Worm (Caenorhabditis elegans) whole organism, L1 larva: ENCODE measurements around the gene chil-23.

Experiments
- C04F5.9 ChIP-seq: sonication (generic microtip); optimal IDR thresholded peaks from 2 replicates; lab custom pipeline; 2016; ENCODE audit warnings: missing genetic modification characterization, missing compliant biosample characterization
- C16A3.4 ChIP-seq: fragments of 150-350 bp; optimal IDR thresholded peaks from 2 replicates; lab custom pipeline; 2014; ENCODE audit warnings: missing biosample characterization, missing genetic modification characterization
- C34B4.2 ChIP-seq: sonication (generic microtip); optimal IDR thresholded peaks from 2 replicates; lab custom pipeline; 2017; ENCODE audit warnings: mild to moderate bottlenecking, missing genetic modification characterization, missing compliant biosample characterization
- alr-1 ChIP-seq: fragments of 200-800 bp; sonication (Bioruptor generic); optimal IDR thresholded peaks from 2 replicates; lab custom pipeline; 2018; ENCODE audit warnings: borderline replicate concordance, mild to moderate bottlenecking, missing genetic modification characterization, missing compliant biosample characterization
- aly-2 ChIP-seq: fragments of 150-350 bp; optimal IDR thresholded peaks from 2 replicates; lab custom pipeline; 2014; ENCODE audit warnings: missing biosample characterization, missing genetic modification characterization
- ceh-8 ChIP-seq: fragments of 200-800 bp; sonication (Bioruptor generic); optimal IDR thresholded peaks from 2 replicates; lab custom pipeline; 2018; ENCODE audit warnings: mild to moderate bottlenecking, missing genetic modification characterization, moderate library complexity, missing compliant biosample characterization
- ceh-88 ChIP-seq: fragments of 200-800 bp; sonication (Bioruptor generic); IDR thresholded peaks from 2 replicates; pipeline ENCODE4 v1.3.6; 2022; ENCODE audit warnings: missing genetic modification characterization, missing compliant biosample characterization
- dpl-1 ChIP-seq, 3 experiments: fragments of 150-350 bp in 2 of 3; sonication (generic microtip) in 1 of 3; optimal IDR thresholded peaks; 2 replicates each; lab custom pipeline; 2014 to 2017; ENCODE audit warnings: missing biosample characterization in 3 of 3, missing genetic modification characterization in 3 of 3, missing genetic modification reagents in 3 of 3
- efl-1 ChIP-seq, 4 experiments: fragments of 150-350 bp; optimal IDR thresholded peaks in 3 of 4; peaks in 1 of 4; 1 replicate in 1 of 4; 2 replicates in 3 of 4; lab custom pipeline; 2014; ENCODE audit warnings: missing biosample characterization in 2 of 4, missing genetic modification characterization in 2 of 4, missing genetic modification reagents in 2 of 4
- efl-3 ChIP-seq: fragments of 200-800 bp; sonication (Bioruptor generic); optimal IDR thresholded peaks from 2 replicates; lab custom pipeline; 2018; ENCODE audit warnings: mild to moderate bottlenecking, missing genetic modification characterization, missing compliant biosample characterization
- egl-13 ChIP-seq: sonication (generic microtip); optimal IDR thresholded peaks from 2 replicates; lab custom pipeline; 2016; ENCODE audit warnings: missing genotype, missing genetic modification reagents, missing genetic modification characterization, missing compliant biosample characterization
- egl-27 ChIP-seq, 2 experiments: fragments of 150-350 bp in 1 of 2; sonication (generic microtip); optimal IDR thresholded peaks; 3 replicates each; lab custom pipeline; 2017 to 2018; ENCODE audit warnings: missing biosample characterization in 2 of 2, missing genetic modification characterization in 2 of 2, missing genetic modification reagents in 2 of 2
- elt-2 ChIP-seq: sonication (generic microtip); optimal IDR thresholded peaks from 2 replicates; lab custom pipeline; 2016; ENCODE audit warnings: missing genetic modification characterization, mild to moderate bottlenecking, inconsistent platforms, missing compliant biosample characterization, missing genetic modification reagents
- ets-5 ChIP-seq: fragments of 200-800 bp; sonication (Bioruptor generic); IDR thresholded peaks from 2 replicates; pipeline ENCODE4 v1.3.6; 2022; ENCODE audit warnings: missing genetic modification characterization, missing compliant biosample characterization
- fkh-8 ChIP-seq: sonication (generic microtip); optimal IDR thresholded peaks from 2 replicates; lab custom pipeline; 2016; ENCODE audit warnings: mild to moderate bottlenecking, missing genetic modification characterization, missing compliant biosample characterization
- grh-1 ChIP-seq: fragments of 200-800 bp; sonication (Bioruptor generic); IDR thresholded peaks from 2 replicates; pipeline ENCODE4 v1.3.6; 2022; ENCODE audit warnings: missing genetic modification reagents, missing genetic modification characterization, missing compliant biosample characterization
- hpl-2 ChIP-seq: fragments of 150-350 bp; optimal IDR thresholded peaks from 2 replicates; lab custom pipeline; 2014; ENCODE audit warnings: missing biosample characterization, missing genetic modification reagents, missing genetic modification characterization
- irx-1 ChIP-seq: sonication (generic microtip); optimal IDR thresholded peaks from 2 replicates; lab custom pipeline; 2016; ENCODE audit warnings: missing genetic modification characterization, missing compliant biosample characterization
- jun-1 ChIP-seq: fragments of 150-350 bp; optimal IDR thresholded peaks from 2 replicates; lab custom pipeline; 2014; ENCODE audit warnings: missing biosample characterization, missing genetic modification reagents, missing genetic modification characterization
- lin-13 ChIP-seq: fragments of 150-350 bp; optimal IDR thresholded peaks from 2 replicates; lab custom pipeline; 2014; ENCODE audit warnings: missing biosample characterization, missing genetic modification reagents, missing genetic modification characterization
- lin-14 ChIP-seq: fragments of 200-800 bp; sonication (Bioruptor generic); optimal IDR thresholded peaks from 2 replicates; lab custom pipeline; 2018; ENCODE audit warnings: mild to moderate bottlenecking, missing genetic modification characterization, moderate library complexity, missing compliant biosample characterization
- lin-35 ChIP-seq, 2 experiments: fragments of 150-350 bp; optimal IDR thresholded peaks; 2 replicates each; lab custom pipeline; 2014; ENCODE audit warnings: missing biosample characterization in 2 of 2, missing genetic modification characterization in 2 of 2, missing genetic modification reagents in 2 of 2
- lsy-2 ChIP-seq, 2 experiments: fragments of 150-350 bp; optimal IDR thresholded peaks; 2 replicates each; lab custom pipeline; 2014; ENCODE audit warnings: missing biosample characterization in 2 of 2, missing genetic modification characterization in 2 of 2
- mab-9 ChIP-seq: fragments of 200-800 bp; sonication (Bioruptor generic); IDR thresholded peaks from 2 replicates; pipeline ENCODE4 v1.3.6; 2022; ENCODE audit warnings: missing genetic modification reagents, missing genetic modification characterization, missing compliant biosample characterization
- mdl-1 ChIP-seq, 2 experiments: fragments of 150-350 bp; optimal IDR thresholded peaks; 2 replicates each; lab custom pipeline; 2014 to 2017; ENCODE audit warnings: missing biosample characterization in 2 of 2, missing genetic modification characterization in 2 of 2, inconsistent platforms in 1 of 2
- mef-2 ChIP-seq: fragments of 150-350 bp; optimal IDR thresholded peaks from 2 replicates; lab custom pipeline; 2014; ENCODE audit warnings: missing biosample characterization, missing genetic modification characterization
- mep-1 ChIP-seq: fragments of 150-350 bp; optimal IDR thresholded peaks from 2 replicates; lab custom pipeline; 2014; ENCODE audit warnings: missing biosample characterization, missing genetic modification characterization
- nhr-19 ChIP-seq: fragments of 200-800 bp; sonication (Bioruptor generic); conservative IDR thresholded peaks from 2 replicates; pipeline ENCODE4 v1.3.6; 2022; ENCODE audit warnings: missing genetic modification characterization, missing compliant biosample characterization
- nhr-20 ChIP-seq: sonication (generic microtip); optimal IDR thresholded peaks from 2 replicates; lab custom pipeline; 2016; ENCODE audit warnings: mild to moderate bottlenecking, missing genetic modification characterization, missing compliant biosample characterization
- nhr-47 ChIP-seq: sonication (generic microtip); optimal IDR thresholded peaks from 2 replicates; lab custom pipeline; 2016; ENCODE audit warnings: mild to moderate bottlenecking, missing genetic modification characterization, moderate library complexity, missing compliant biosample characterization
- nhr-71 ChIP-seq: sonication (generic microtip); optimal IDR thresholded peaks from 2 replicates; lab custom pipeline; 2016; ENCODE audit warnings: mild to moderate bottlenecking, missing genetic modification characterization, moderate library complexity, missing compliant biosample characterization
- nhr-77 ChIP-seq: fragments of 150-350 bp; optimal IDR thresholded peaks from 2 replicates; lab custom pipeline; 2014; ENCODE audit warnings: missing biosample characterization, missing genetic modification characterization
- nhr-90 ChIP-seq: sonication (generic microtip); optimal IDR thresholded peaks from 2 replicates; lab custom pipeline; 2016; ENCODE audit warnings: mild to moderate bottlenecking, missing genetic modification characterization, missing compliant biosample characterization; ENCODE audit not compliant: poor library complexity
- pag-3 ChIP-seq: sonication (generic microtip); optimal IDR thresholded peaks from 2 replicates; lab custom pipeline; 2017; ENCODE audit warnings: missing genetic modification characterization, mild to moderate bottlenecking, missing compliant biosample characterization, antibody characterized with exemption, borderline replicate concordance; ENCODE audit not compliant: insufficient read depth
- pax-3 ChIP-seq: fragments of 200-800 bp; sonication (Bioruptor generic); optimal IDR thresholded peaks from 2 replicates; lab custom pipeline; 2018; ENCODE audit warnings: mild to moderate bottlenecking, missing genetic modification characterization, moderate library complexity, missing compliant biosample characterization
- pqm-1 ChIP-seq: sonication (generic microtip); optimal IDR thresholded peaks from 3 replicates; lab custom pipeline; 2017; ENCODE audit warnings: missing biosample characterization, missing genetic modification characterization
- snu-23 ChIP-seq: sonication (generic microtip); optimal IDR thresholded peaks from 2 replicates; lab custom pipeline; 2016; ENCODE audit warnings: missing genetic modification characterization, missing compliant biosample characterization
- sox-4 ChIP-seq: sonication (generic microtip); optimal IDR thresholded peaks from 2 replicates; lab custom pipeline; 2016; ENCODE audit warnings: missing genetic modification characterization, missing compliant biosample characterization
- swsn-7 ChIP-seq: sonication (generic microtip); optimal IDR thresholded peaks from 2 replicates; lab custom pipeline; 2016; ENCODE audit warnings: missing genetic modification characterization, missing compliant biosample characterization
- tbx-2 ChIP-seq: sonication (generic microtip); optimal IDR thresholded peaks from 2 replicates; lab custom pipeline; 2016; ENCODE audit warnings: missing genetic modification characterization, missing compliant biosample characterization
- unc-30 ChIP-seq: sonication (generic microtip); optimal IDR thresholded peaks from 2 replicates; lab custom pipeline; 2017; ENCODE audit warnings: missing biosample characterization, missing genetic modification characterization
- unc-62 ChIP-seq: fragments of 150-350 bp; optimal IDR thresholded peaks from 2 replicates; lab custom pipeline; 2014; ENCODE audit warnings: missing biosample characterization, missing genetic modification reagents, missing genetic modification characterization
- zag-1 ChIP-seq: fragments of 150-350 bp; optimal IDR thresholded peaks from 2 replicates; lab custom pipeline; 2014; ENCODE audit warnings: missing biosample characterization, missing genetic modification characterization

Gene chil-23

DNA sequence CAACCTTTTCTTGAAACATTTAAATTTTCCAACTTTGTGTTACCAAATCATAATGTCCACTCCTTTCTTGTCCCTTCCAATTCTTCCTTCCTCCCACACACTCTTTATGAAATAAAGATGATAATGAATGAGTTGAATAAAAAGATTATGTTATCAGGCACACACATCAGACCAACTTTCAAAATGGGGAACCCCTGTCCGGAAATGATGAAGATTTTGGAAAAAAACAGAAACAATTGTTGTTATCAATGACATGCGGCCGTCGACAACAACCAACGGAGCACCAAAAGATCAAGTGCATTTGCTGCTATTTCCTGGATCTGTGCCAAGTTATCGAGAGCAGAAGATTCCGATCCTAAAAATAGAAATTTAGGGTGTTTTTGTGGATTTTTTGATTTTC is 14.9 kb upstream of the chil-23 start:
- TF ChIP-seq grh-1 (GFP tag; lab: Robert Waterston, UW) = no peak
- no peak for TF ChIP-seq snu-23 (GFP tag; lab: Kevin White, UChicago)
- no peak for TF ChIP-seq C16A3.4
- TF ChIP-seq pqm-1 = no peak
- TF ChIP-seq C04F5.9 = no peak
- no peak for TF ChIP-seq efl-1 (optimal IDR thresholded peaks at IDR 0.05; lab: Kevin White, UChicago)
- TF ChIP-seq efl-1 (GFP tag; optimal IDR thresholded peaks at IDR 0.05 in 1 of 2; lab: Kevin White, UChicago) = peak in 1 of 2 experiments; percentile 33
- TF ChIP-seq ceh-8 (GFP tag; lab: Kevin White, UChicago) = no peak
- TF ChIP-seq tbx-2 (tag; lab: Kevin White, UChicago) = no peak
- no peak for TF ChIP-seq nhr-47
- no peak for TF ChIP-seq sox-4 (tag; lab: Kevin White, UChicago)
- no peak for TF ChIP-seq efl-3 (GFP tag; lab: Kevin White, UChicago)
- TF ChIP-seq mdl-1 (tag; optimal IDR thresholded peaks at IDR 0.05; lab: Kevin White, UChicago) = no peak
- peak; percentile 41 for TF ChIP-seq elt-2 (tag; lab: Kevin White, UChicago)

DNA sequence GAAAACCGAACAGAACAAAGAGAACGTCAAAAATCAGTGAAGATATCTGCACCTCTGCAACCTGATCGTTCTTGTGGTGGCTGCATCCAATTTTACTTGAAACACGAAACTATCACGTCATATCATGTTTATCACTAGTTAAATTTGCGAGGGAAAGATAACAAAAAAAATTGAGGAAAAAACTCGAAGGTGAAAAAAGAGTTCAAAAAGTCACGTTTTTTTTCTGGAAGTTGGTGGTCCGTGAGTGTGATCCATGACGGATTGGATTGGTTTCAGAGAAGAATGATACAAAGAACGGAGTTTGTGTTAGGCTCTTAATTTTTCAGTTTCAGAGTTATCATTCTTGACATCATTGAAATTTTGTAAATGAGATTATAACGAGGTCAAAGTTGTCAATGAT is 14.1 kb upstream of the chil-23 start:
- TF ChIP-seq ets-5 = no peak
- TF ChIP-seq lin-35 (GFP tag; optimal IDR thresholded peaks at IDR 0.05; lab: Kevin White, UChicago) = no peak
- no peak for TF ChIP-seq irx-1
- no peak for TF ChIP-seq aly-2 (tag; lab: Kevin White, UChicago)
- TF ChIP-seq C16A3.4 = no peak
- TF ChIP-seq hpl-2 (GFP tag; lab: Kevin White, UChicago) = no peak
- no peak for TF ChIP-seq nhr-77 (tag; lab: Kevin White, UChicago)
- TF ChIP-seq C04F5.9 = no peak
- no peak for TF ChIP-seq unc-62 (GFP tag; lab: Kevin White, UChicago)
- TF ChIP-seq swsn-7 (tag; lab: Kevin White, UChicago) = no peak
- no peak for TF ChIP-seq mdl-1 (tag; optimal IDR thresholded peaks at IDR 0.05; lab: Kevin White, UChicago)
- TF ChIP-seq egl-27 (tag; optimal IDR thresholded peaks at IDR 0.05; lab: Kevin White, UChicago) = no peak
- no peak for TF ChIP-seq jun-1
- no peak for TF ChIP-seq nhr-90
- no peak for TF ChIP-seq lin-13
- TF ChIP-seq mep-1 (tag; lab: Kevin White, UChicago) = no peak
- no peak for TF ChIP-seq zag-1 (tag; lab: Kevin White, UChicago)

DNA sequence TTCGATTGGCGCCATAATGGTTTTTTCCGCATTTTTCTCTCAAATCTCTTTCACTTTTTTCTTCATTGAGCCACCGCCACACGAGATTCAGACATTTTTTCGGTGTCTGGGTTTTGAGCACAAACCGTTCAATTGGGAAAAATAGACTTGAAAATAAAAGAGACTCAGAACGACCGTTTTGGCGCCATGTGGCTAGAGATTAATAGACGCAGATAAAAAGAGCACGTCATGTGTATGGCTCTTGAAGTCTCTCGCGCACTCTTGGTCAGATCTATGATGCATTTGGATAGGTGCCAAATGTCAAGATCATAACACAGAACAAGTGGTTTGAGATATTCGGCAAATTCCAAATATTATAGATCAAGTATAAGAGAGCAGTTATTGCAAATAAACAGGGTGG is 13.0 kb upstream of the chil-23 start:
- peak; percentile 72 for TF ChIP-seq nhr-71 (tag; lab: Kevin White, UChicago)
- peak; percentile 66 for TF ChIP-seq nhr-77 (tag; lab: Kevin White, UChicago)
- peak in 1 of 2 experiments; percentile 18 for TF ChIP-seq efl-1 (optimal IDR thresholded peaks at IDR 0.05; lab: Kevin White, UChicago)
- no peak for TF ChIP-seq efl-1 (GFP tag; optimal IDR thresholded peaks at IDR 0.05 in 1 of 2; lab: Kevin White, UChicago)
- TF ChIP-seq mef-2 (tag; lab: Kevin White, UChicago) = no peak
- no peak for TF ChIP-seq pag-3 (tag; lab: Kevin White, UChicago)
- peak; percentile 28; the same call in 1 of the 2 replicates for TF ChIP-seq nhr-19 (GFP tag; lab: Robert Waterston, UW)
- peak in 1 of 2 experiments; percentile 14 for TF ChIP-seq mdl-1 (tag; optimal IDR thresholded peaks at IDR 0.05; lab: Kevin White, UChicago)
- no peak for TF ChIP-seq unc-30
- TF ChIP-seq egl-27 (tag; optimal IDR thresholded peaks at IDR 0.05; lab: Kevin White, UChicago) = peak in 1 of 2 experiments; percentile 30
- peak; percentile 60 for TF ChIP-seq lin-14 (GFP tag; lab: Kevin White, UChicago)
- peak; percentile 75 for TF ChIP-seq tbx-2 (tag; lab: Kevin White, UChicago)
- TF ChIP-seq dpl-1 (GFP tag; optimal IDR thresholded peaks at IDR 0.05; lab: Kevin White, UChicago) = peak in 1 of 3 experiments; percentile 2
- peak; percentile 42 for TF ChIP-seq nhr-20
- peak in 1 of 2 experiments; percentile 40 for TF ChIP-seq lsy-2 (tag; optimal IDR thresholded peaks at IDR 0.05; lab: Kevin White, UChicago)

DNA sequence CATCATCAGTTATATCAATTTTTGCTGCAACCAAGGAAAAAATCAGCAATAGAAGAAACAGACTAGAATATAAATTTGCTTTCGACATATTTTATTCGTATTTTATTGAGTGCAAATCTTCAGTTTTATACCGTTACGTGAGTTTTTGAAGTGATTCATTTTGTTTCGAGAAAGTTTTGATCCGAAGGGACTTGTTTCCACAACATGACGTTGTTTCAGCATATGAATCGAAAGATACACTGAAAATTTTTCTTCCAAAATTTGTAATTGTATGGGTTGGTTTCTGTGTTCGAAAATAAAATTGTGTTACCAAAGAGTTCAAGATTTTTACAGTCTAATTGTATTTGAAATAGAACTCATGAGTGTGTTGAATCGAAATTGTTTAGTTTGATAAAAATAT is 11.6 kb upstream of the chil-23 start, which contains the start of gene T19H5.7:
Gene T19H5.7, minus strand, starts transcription at position 101 of the 400 bp plus-strand sequence.
- TF ChIP-seq ceh-88 (no peak), efl-3 (GFP tag; lab: Kevin White, UChicago) (no peak), hpl-2 (GFP tag; lab: Kevin White, UChicago) (no peak), pax-3 (tag; lab: Kevin White, UChicago) (no peak), fkh-8 (no peak), pqm-1 (no peak), swsn-7 (tag; lab: Kevin White, UChicago) (no peak), aly-2 (tag; lab: Kevin White, UChicago) (no peak), alr-1 (tag; lab: Kevin White, UChicago) (no peak), C34B4.2 (tag; lab: Kevin White, UChicago) (no peak), egl-13 (tag; lab: Kevin White, UChicago) (no peak), mab-9 (GFP tag; lab: Robert Waterston, UW) (no peak)
